Fruit fly (Drosophila melanogaster) whole organism, embryonic: Measurements from ENCODE around the gene PGRP-LA.
A peak's percentile ranks its signal among the peaks of the same experiment; 100 is the strongest.

ENCODE experiments used
- CG10321 ChIP-seq: fragments of 200-800 bp; sonication (Bioruptor generic); IDR thresholded peaks from 2 replicates; pipeline ENCODE4 v1.3.6; 2022; ENCODE audit warnings: missing biosample characterization, missing genetic modification characterization
- CG11398 ChIP-seq: fragments of 200-800 bp; sonication (Bioruptor generic); optimal IDR thresholded peaks from 2 replicates; lab custom pipeline; 2016; ENCODE audit warnings: missing biosample characterization, missing genetic modification characterization
- CG1233 ChIP-seq: fragments of 200-800 bp; sonication (Bioruptor generic); optimal IDR thresholded peaks from 4 replicates; lab custom pipeline; 2018; ENCODE audit warnings: missing biosample characterization, mild to moderate bottlenecking, missing genetic modification characterization
- CG13287 ChIP-seq: fragments of 200-800 bp; sonication (Bioruptor generic); IDR thresholded peaks from 2 replicates; pipeline ENCODE4 v1.3.6; 2022; ENCODE audit warnings: missing biosample characterization, missing genetic modification characterization; ENCODE audit not compliant: partially characterized antibody
- CG13894 ChIP-seq: fragments of 200-800 bp; sonication (Bioruptor generic); optimal IDR thresholded peaks from 3 replicates; lab custom pipeline; 2018; ENCODE audit warnings: missing biosample characterization, mild to moderate bottlenecking, missing genetic modification characterization, moderate library complexity
- CG14050 ChIP-seq: fragments of 200-800 bp; sonication (Bioruptor generic); IDR thresholded peaks from 3 replicates; pipeline ENCODE4 v1.3.6; 2022; ENCODE audit warnings: missing biosample characterization, missing genetic modification characterization
- CG15073 ChIP-seq: fragments of 200-800 bp; sonication (Bioruptor generic); optimal IDR thresholded peaks from 2 replicates; lab custom pipeline; 2016; ENCODE audit warnings: missing biosample characterization, missing genetic modification characterization
- CG15269 ChIP-seq: fragments of 200-800 bp; sonication (Bioruptor generic); optimal IDR thresholded peaks from 2 replicates; lab custom pipeline; 2018; ENCODE audit warnings: missing biosample characterization, mild to moderate bottlenecking, missing genetic modification characterization, moderate library complexity
- CG15479 ChIP-seq: fragments of 200-800 bp; sonication (Bioruptor generic); optimal IDR thresholded peaks from 3 replicates; lab custom pipeline; 2019; ENCODE audit warnings: missing biosample characterization, mild to moderate bottlenecking, missing genetic modification characterization, moderate library complexity
- CG18011 ChIP-seq: fragments of 200-800 bp; sonication (Bioruptor generic); optimal IDR thresholded peaks from 2 replicates; lab custom pipeline; 2017; ENCODE audit warnings: missing biosample characterization, missing genetic modification characterization, mild to moderate bottlenecking, moderate library complexity, missing genotype
- CG18262 ChIP-seq: fragments of 200-800 bp; optimal IDR thresholded peaks from 3 replicates; lab custom pipeline; 2019; ENCODE audit warnings: missing biosample characterization, mild to moderate bottlenecking, missing genetic modification characterization, moderate library complexity
- CG2116 ChIP-seq: fragments of 200-800 bp; sonication (Bioruptor generic); optimal IDR thresholded peaks from 3 replicates; lab custom pipeline; 2018; ENCODE audit warnings: missing biosample characterization, mild to moderate bottlenecking, missing genetic modification characterization
- CG2712 ChIP-seq: fragments of 200-800 bp; optimal IDR thresholded peaks from 3 replicates; lab custom pipeline; 2019; ENCODE audit warnings: missing biosample characterization, mild to moderate bottlenecking, missing genetic modification characterization, moderate library complexity
- CG2889 ChIP-seq: fragments of 200-800 bp; sonication (Bioruptor generic); IDR thresholded peaks from 3 replicates; pipeline ENCODE4 v1.3.6; 2022; ENCODE audit warnings: missing biosample characterization, missing genetic modification characterization
- CG43689 ChIP-seq: fragments of 200-800 bp; sonication (Bioruptor generic); IDR thresholded peaks from 2 replicates; pipeline ENCODE4 v1.3.6; 2022; ENCODE audit warnings: missing biosample characterization, missing genetic modification characterization
- CG4424 ChIP-seq: fragments of 200-800 bp; sonication (Bioruptor generic); optimal IDR thresholded peaks from 3 replicates; lab custom pipeline; 2016; ENCODE audit warnings: missing biosample characterization, missing genetic modification characterization
- CG4820 ChIP-seq: fragments of 200-800 bp; sonication (Bioruptor generic); optimal IDR thresholded peaks from 3 replicates; lab custom pipeline; 2016; ENCODE audit warnings: missing biosample characterization, missing genetic modification characterization
- CG5953 ChIP-seq: fragments of 200-800 bp; sonication (Bioruptor generic); IDR thresholded peaks from 2 replicates; pipeline ENCODE4 v1.3.6; 2022; ENCODE audit warnings: missing biosample characterization, missing genetic modification characterization
- CG6813 ChIP-seq: fragments of 200-800 bp; sonication (Bioruptor generic); optimal IDR thresholded peaks from 2 replicates; lab custom pipeline; 2017; ENCODE audit warnings: missing biosample characterization, missing genetic modification characterization, mild to moderate bottlenecking, moderate library complexity, missing genetic modification reagents
- CG7556 ChIP-seq: fragments of 200-800 bp; sonication (Bioruptor generic); optimal IDR thresholded peaks from 2 replicates; lab custom pipeline; 2017; ENCODE audit warnings: missing biosample characterization, mild to moderate bottlenecking, missing genetic modification characterization
- CG7928 ChIP-seq: fragments of 200-800 bp; sonication (Bioruptor generic); optimal IDR thresholded peaks from 2 replicates; lab custom pipeline; 2017; ENCODE audit warnings: missing biosample characterization, mild to moderate bottlenecking, missing genetic modification characterization
- CG9609 ChIP-seq: fragments of 200-800 bp; sonication (Bioruptor generic); optimal IDR thresholded peaks from 3 replicates; lab custom pipeline; 2016; ENCODE audit warnings: missing biosample characterization, missing genetic modification characterization
- CoRest ChIP-seq: fragments of 200-800 bp; sonication (Bioruptor generic); optimal IDR thresholded peaks from 3 replicates; lab custom pipeline; 2018; ENCODE audit warnings: missing biosample characterization, mild to moderate bottlenecking, missing genetic modification characterization, moderate library complexity
- CrebB ChIP-seq: fragments of 200-800 bp; sonication (Bioruptor generic); optimal IDR thresholded peaks from 3 replicates; lab custom pipeline; 2018; ENCODE audit warnings: missing biosample characterization, mild to moderate bottlenecking, missing genetic modification characterization
- Dip2 ChIP-seq: fragments of 200-800 bp; sonication (Bioruptor generic); IDR thresholded peaks from 2 replicates; pipeline ENCODE4 v1.3.6; 2022; ENCODE audit warnings: missing biosample characterization, missing genetic modification characterization
- Dp ChIP-seq: fragments of 200-800 bp; sonication (Bioruptor generic); optimal IDR thresholded peaks from 2 replicates; lab custom pipeline; 2018; ENCODE audit warnings: missing biosample characterization, mild to moderate bottlenecking, missing genetic modification characterization, moderate library complexity
- ERR ChIP-seq: fragments of 200-800 bp; sonication (Bioruptor generic); optimal IDR thresholded peaks from 2 replicates; lab custom pipeline; 2016; ENCODE audit warnings: missing biosample characterization, missing genetic modification characterization
- Hey ChIP-seq: fragments of 200-800 bp; sonication (Bioruptor generic); optimal IDR thresholded peaks from 3 replicates; lab custom pipeline; 2018; ENCODE audit warnings: missing biosample characterization, mild to moderate bottlenecking, missing genetic modification characterization
- Hr3 ChIP-seq: fragments of 200-800 bp; sonication (Bioruptor generic); optimal IDR thresholded peaks from 3 replicates; lab custom pipeline; 2016; ENCODE audit warnings: missing biosample characterization, missing genetic modification characterization
- Kr ChIP-seq: fragments of 200-800 bp; sonication (Bioruptor generic); optimal IDR thresholded peaks from 2 replicates; lab custom pipeline; 2017; ENCODE audit warnings: missing biosample characterization, mild to moderate bottlenecking, missing genetic modification characterization
- NC2α ChIP-seq: fragments of 200-800 bp; sonication (Bioruptor generic); optimal IDR thresholded peaks from 2 replicates; lab custom pipeline; 2016; ENCODE audit warnings: missing biosample characterization, missing genetic modification characterization
- Sin3A ChIP-seq: fragments of >200 bp; optimal IDR thresholded peaks from 2 replicates; lab custom pipeline; 2018
- Spps ChIP-seq: fragments of 200-800 bp; sonication (Bioruptor generic); optimal IDR thresholded peaks from 2 replicates; lab custom pipeline; 2018; ENCODE audit warnings: missing biosample characterization, mild to moderate bottlenecking, missing genetic modification characterization
- YL-1 ChIP-seq: fragments of 200-800 bp; sonication (Bioruptor generic); optimal IDR thresholded peaks from 3 replicates; lab custom pipeline; 2017; ENCODE audit warnings: missing biosample characterization, mild to moderate bottlenecking, missing genetic modification characterization
- cato ChIP-seq: fragments of 200-800 bp; sonication (Bioruptor generic); optimal IDR thresholded peaks from 2 replicates; lab custom pipeline; 2016; ENCODE audit warnings: missing biosample characterization, missing genetic modification characterization, borderline replicate concordance
- croc ChIP-seq: fragments of 200-800 bp; sonication (Bioruptor generic); conservative IDR thresholded peaks from 3 replicates; pipeline ENCODE4 v1.3.6; 2022; ENCODE audit warnings: missing biosample characterization, missing genetic modification characterization
- dan ChIP-seq: fragments of 200-800 bp; sonication (Bioruptor generic); IDR thresholded peaks from 2 replicates; pipeline ENCODE4 v1.3.6; 2022; ENCODE audit warnings: missing biosample characterization, missing genetic modification characterization
- dmrt99B ChIP-seq: fragments of 200-800 bp; sonication (Bioruptor generic); optimal IDR thresholded peaks from 2 replicates; lab custom pipeline; 2018; ENCODE audit warnings: missing biosample characterization, mild to moderate bottlenecking, missing genetic modification characterization, moderate library complexity
- fd102C ChIP-seq: fragments of 200-800 bp; sonication (Bioruptor generic); optimal IDR thresholded peaks from 2 replicates; lab custom pipeline; 2018; ENCODE audit warnings: missing biosample characterization, mild to moderate bottlenecking, missing genetic modification characterization, moderate library complexity
- ftz-f1 ChIP-seq: fragments of 200-800 bp; sonication (Bioruptor generic); optimal IDR thresholded peaks from 2 replicates; lab custom pipeline; 2016; ENCODE audit warnings: missing biosample characterization, missing genetic modification characterization
- gce ChIP-seq: fragments of 200-800 bp; sonication (Bioruptor generic); IDR thresholded peaks from 3 replicates; pipeline ENCODE4 v1.3.6; 2022; ENCODE audit warnings: missing biosample characterization, missing genetic modification characterization
- grau ChIP-seq: fragments of 200-800 bp; optimal IDR thresholded peaks from 3 replicates; lab custom pipeline; 2019; ENCODE audit warnings: missing biosample characterization, mild to moderate bottlenecking, missing genetic modification characterization, moderate library complexity
- ham ChIP-seq: fragments of 200-800 bp; sonication (Bioruptor generic); IDR thresholded peaks from 2 replicates; pipeline ENCODE4 v1.3.6; 2022; ENCODE audit warnings: missing biosample characterization, missing genetic modification characterization
- jigr1 ChIP-seq: fragments of 200-800 bp; sonication (Bioruptor generic); IDR thresholded peaks from 3 replicates; pipeline ENCODE4 v1.3.6; 2022; ENCODE audit warnings: missing biosample characterization, missing genetic modification characterization
- nau ChIP-seq: fragments of 200-800 bp; sonication (Bioruptor generic); optimal IDR thresholded peaks from 3 replicates; lab custom pipeline; 2017; ENCODE audit warnings: missing biosample characterization, mild to moderate bottlenecking, missing genetic modification characterization, missing genetic modification reagents
- nom ChIP-seq: fragments of 200-800 bp; sonication (Bioruptor generic); optimal IDR thresholded peaks from 2 replicates; lab custom pipeline; 2017; ENCODE audit warnings: missing biosample characterization, missing genetic modification characterization, mild to moderate bottlenecking, moderate library complexity, missing genetic modification reagents
- odd ChIP-seq: fragments of 200-800 bp; sonication (Bioruptor generic); optimal IDR thresholded peaks from 2 replicates; lab custom pipeline; 2017; ENCODE audit warnings: missing biosample characterization, mild to moderate bottlenecking, missing genetic modification characterization
- rib ChIP-seq: fragments of 200-800 bp; sonication (Bioruptor generic); IDR thresholded peaks from 2 replicates; pipeline ENCODE4 v1.3.6; 2022; ENCODE audit warnings: missing biosample characterization, missing genetic modification characterization
- shn ChIP-seq: fragments of 200-800 bp; sonication (Bioruptor generic); optimal IDR thresholded peaks from 3 replicates; lab custom pipeline; 2016; ENCODE audit warnings: missing biosample characterization, missing genetic modification characterization
- sima ChIP-seq: fragments of 200-800 bp; sonication (Bioruptor generic); optimal IDR thresholded peaks from 2 replicates; lab custom pipeline; 2016; ENCODE audit warnings: missing biosample characterization, missing genetic modification characterization
- wor ChIP-seq: fragments of 200-800 bp; sonication (Bioruptor generic); IDR thresholded peaks from 2 replicates; pipeline ENCODE4 v1.3.6; 2022; ENCODE audit warnings: missing biosample characterization, missing genetic modification characterization
- zfh1 ChIP-seq: fragments of 200-800 bp; sonication (Bioruptor generic); IDR thresholded peaks from 3 replicates; pipeline ENCODE4 v1.3.6; 2022; ENCODE audit warnings: missing biosample characterization, missing genetic modification characterization

Gene PGRP-LA

dm6 chr3L:9370907-9371365, 36.8 kb downstream of the PGRP-LA start, which contains the start of gene Fdx1 (continued):
- TF ChIP-seq CG13287 (GFP tag; lab: Robert Waterston, UW) = peak; percentile 81
- no peak for TF ChIP-seq croc (GFP tag; lab: Robert Waterston, UW)
- TF ChIP-seq gce (GFP tag; lab: Robert Waterston, UW) = 0 out of 3 replicates have a peak, but pooled peaks have one; percentile 51
- no peak for TF ChIP-seq wor (GFP tag; lab: Robert Waterston, UW)
- TF ChIP-seq sima = no peak
- no peak for TF ChIP-seq CG15073 (GFP tag; lab: Kevin White, UChicago)
- no peak for TF ChIP-seq CG2889
- TF ChIP-seq Sin3A (lab: Kevin White, UChicago) = no peak
- TF ChIP-seq dan (GFP tag; lab: Robert Waterston, UW) = no peak
- no peak for TF ChIP-seq ftz-f1 (GFP tag; lab: Kevin White, UChicago)
- peak; percentile 43 for TF ChIP-seq CG18262 (tag; lab: Kevin White, UChicago)
- no peak for TF ChIP-seq rib (GFP tag; lab: Robert Waterston, UW)
- no peak for TF ChIP-seq ham
- TF ChIP-seq CG7556 = peak; percentile 8
- TF ChIP-seq Hr3 = peak; percentile 35
- TF ChIP-seq grau (tag; lab: Kevin White, UChicago) = peak; percentile 50
- TF ChIP-seq CG7928 = no peak
- TF ChIP-seq CG18011 = no peak
- TF ChIP-seq CG15269 (tag; lab: Kevin White, UChicago) = peak; percentile 53
- no peak for TF ChIP-seq jigr1 (GFP tag; lab: Robert Waterston, UW)
- peak; percentile 55 for TF ChIP-seq CoRest (tag; lab: Kevin White, UChicago)
- TF ChIP-seq odd (GFP tag; lab: Kevin White, UChicago) = no peak
- TF ChIP-seq CrebB (tag; lab: Kevin White, UChicago) = peak; percentile 6
- peak; percentile 85 for TF ChIP-seq Dp (GFP tag; lab: Kevin White, UChicago)
- TF ChIP-seq CG4424 = peak; percentile 19
- no peak for TF ChIP-seq NC2α (GFP tag; lab: Kevin White, UChicago)
- no peak for TF ChIP-seq CG14050
- peak; percentile 33 for TF ChIP-seq CG13894 (tag; lab: Kevin White, UChicago)
- peak; percentile 1 for TF ChIP-seq YL-1 (GFP tag; lab: Kevin White, UChicago)
- peak; percentile 5 for TF ChIP-seq Spps
- no peak for TF ChIP-seq CG10321 (GFP tag; lab: Robert Waterston, UW)
- no peak for TF ChIP-seq dmrt99B (tag; lab: Kevin White, UChicago)
- no peak for TF ChIP-seq ERR (GFP tag; lab: Kevin White, UChicago)
- TF ChIP-seq CG43689 (GFP tag; lab: Robert Waterston, UW) = no peak
- TF ChIP-seq CG15479 (GFP tag; lab: Kevin White, UChicago) = no peak
- no peak for TF ChIP-seq fd102C (GFP tag; lab: Kevin White, UChicago)
- no peak for TF ChIP-seq CG5953 (GFP tag; lab: Robert Waterston, UW)
- TF ChIP-seq Dip2 (GFP tag; lab: Robert Waterston, UW) = no peak
- peak; percentile 45 for TF ChIP-seq CG2712
- no peak for TF ChIP-seq shn (GFP tag; lab: Kevin White, UChicago)
- TF ChIP-seq Kr (GFP tag; lab: Kevin White, UChicago) = no peak
- TF ChIP-seq CG4820 (GFP tag; lab: Kevin White, UChicago) = peak; percentile 34
- TF ChIP-seq nom = no peak
- no peak for TF ChIP-seq zfh1 (GFP tag; lab: Robert Waterston, UW)
- no peak for TF ChIP-seq Hey (tag; lab: Kevin White, UChicago)
- TF ChIP-seq CG11398 = no peak
- TF ChIP-seq cato (GFP tag; lab: Kevin White, UChicago) = no peak
- TF ChIP-seq nau (GFP tag; lab: Kevin White, UChicago) = no peak
- TF ChIP-seq CG2116 (GFP tag; lab: Kevin White, UChicago) = peak; percentile 91
- no peak for TF ChIP-seq CG9609
- TF ChIP-seq CG1233 = no peak
- TF ChIP-seq CG6813 (GFP tag; lab: Kevin White, UChicago) = no peak
